Fruit fly (Drosophila melanogaster) whole organism, adult: Measurements from ENCODE around the gene CG31249.

Source experiments
- CG11617 ChIP-seq: fragments of 200-800 bp; sonication (Bioruptor generic); optimal IDR thresholded peaks from 2 replicates; lab custom pipeline; 2017; ENCODE audit warnings: mild to moderate bottlenecking, missing biosample characterization, missing genetic modification reagents, missing genetic modification characterization
- CG14711 ChIP-seq: fragments of 200-800 bp; sonication (Bioruptor generic); optimal IDR thresholded peaks from 2 replicates; lab custom pipeline; 2018; ENCODE audit warnings: missing biosample characterization, mild to moderate bottlenecking, missing genetic modification characterization, moderate library complexity
- CG33017 ChIP-seq: fragments of 200-800 bp; sonication (Bioruptor generic); optimal IDR thresholded peaks from 2 replicates; lab custom pipeline; 2018; ENCODE audit warnings: missing biosample characterization, mild to moderate bottlenecking, missing genetic modification characterization, moderate library complexity
- CG5204 ChIP-seq: fragments of 200-800 bp; sonication (Bioruptor generic); optimal IDR thresholded peaks from 2 replicates; lab custom pipeline; 2016; ENCODE audit warnings: missing biosample characterization, missing genetic modification characterization
- Clk ChIP-seq: fragments of 200-800 bp; sonication (Bioruptor generic); optimal IDR thresholded peaks from 2 replicates; lab custom pipeline; 2017; ENCODE audit warnings: missing biosample characterization, missing genetic modification characterization
- Crg-1 ChIP-seq: fragments of 200-800 bp; sonication (Bioruptor generic); optimal IDR thresholded peaks from 2 replicates; lab custom pipeline; 2016; ENCODE audit warnings: missing biosample characterization, missing genetic modification characterization
- Hr96 ChIP-seq: fragments of 200-800 bp; sonication (Bioruptor generic); optimal IDR thresholded peaks from 2 replicates; lab custom pipeline; 2016; ENCODE audit warnings: missing biosample characterization, missing genetic modification characterization
- bab1 ChIP-seq: fragments of 200-800 bp; sonication (Bioruptor generic); optimal IDR thresholded peaks from 3 replicates; lab custom pipeline; 2019; ENCODE audit warnings: missing biosample characterization, mild to moderate bottlenecking, missing genetic modification characterization, moderate library complexity
- cnc ChIP-seq, 2 experiments: fragments of >200 bp; optimal IDR thresholded peaks; 2 replicates each; lab custom pipeline; 2017
- kay ChIP-seq: fragments of 200-800 bp; sonication (Bioruptor generic); peaks from one replicate; lab custom pipeline; 2016; ENCODE audit warnings: missing biosample characterization, missing genetic modification characterization, borderline replicate concordance
- ovo ChIP-seq: fragments of 200-800 bp; sonication (Bioruptor generic); optimal IDR thresholded peaks from 2 replicates; lab custom pipeline; 2016; ENCODE audit warnings: missing biosample characterization, missing genetic modification characterization
- pad ChIP-seq: fragments of 200-800 bp; sonication (Bioruptor generic); optimal IDR thresholded peaks from 3 replicates; lab custom pipeline; 2017; ENCODE audit warnings: missing biosample characterization, missing genetic modification characterization, mild to moderate bottlenecking, moderate library complexity, missing genetic modification reagents
- tj ChIP-seq: fragments of 200-800 bp; sonication (Bioruptor generic); optimal IDR thresholded peaks from 3 replicates; lab custom pipeline; 2017; ENCODE audit warnings: missing biosample characterization, mild to moderate bottlenecking, missing genetic modification characterization, moderate library complexity

DNA sequence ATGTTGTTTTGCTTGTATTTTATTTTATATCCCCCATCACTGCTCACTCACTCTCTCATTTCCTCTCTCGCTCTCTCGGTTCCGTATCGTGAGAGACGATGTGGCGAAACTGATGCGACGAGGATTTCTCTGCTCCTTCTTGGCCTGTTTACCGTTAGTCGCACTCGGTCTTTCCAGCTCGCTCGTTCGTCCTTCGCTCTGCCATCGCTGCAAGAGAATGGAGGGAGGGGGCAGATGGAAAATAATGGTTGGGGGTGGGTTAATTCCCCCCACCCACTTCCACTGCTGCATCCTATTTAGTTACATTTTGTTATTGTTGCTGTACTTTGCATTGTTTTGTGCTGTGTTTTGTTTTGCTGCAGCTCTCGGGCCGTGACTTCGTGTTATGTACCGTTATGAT lies 33.0 kb downstream of the CG31249 start:
- TF ChIP-seq kay (GFP tag; lab: Kevin White, UChicago) = no peak
- no peak for TF ChIP-seq ovo (GFP tag; lab: Kevin White, UChicago)
- no peak for TF ChIP-seq CG11617 (GFP tag; lab: Kevin White, UChicago)
- no peak for TF ChIP-seq CG5204 (GFP tag; lab: Kevin White, UChicago)
- no peak for TF ChIP-seq Hr96 (GFP tag; lab: Kevin White, UChicago)
- TF ChIP-seq pad = no peak
- TF ChIP-seq bab1 (GFP tag; lab: Kevin White, UChicago) = no peak
- no peak for TF ChIP-seq cnc (optimal IDR thresholded peaks at IDR 0.05; lab: Kevin White, UChicago)
- no peak for TF ChIP-seq CG33017 (tag; lab: Kevin White, UChicago)
- no peak for TF ChIP-seq CG14711 (tag; lab: Kevin White, UChicago)
- TF ChIP-seq tj (GFP tag; lab: Kevin White, UChicago) = no peak
- no peak for TF ChIP-seq Clk
- TF ChIP-seq Crg-1 = no peak
